Fruit fly (Drosophila melanogaster): ENCODE results near the gene Nle.

Nle gene

dm6 chr2L:523165-523835 lies 44.6 kb downstream of the Nle start:
- no peak for TF ChIP-seq Smox (GFP tag; optimal IDR thresholded peaks at IDR 0.05)
- TF ChIP-seq Lpt (GFP tag; optimal IDR thresholded peaks at IDR 0.05), result peak; percentile 5
- TF ChIP-seq fd85E (GFP tag; optimal IDR thresholded peaks at IDR 0.05), result no peak
- TF ChIP-seq CG7368 (GFP tag; optimal IDR thresholded peaks at IDR 0.05), result no peak
- TF ChIP-seq net (GFP tag; optimal IDR thresholded peaks at IDR 0.05), result peak; percentile 34
- no peak for TF ChIP-seq spab (GFP tag; optimal IDR thresholded peaks at IDR 0.05)
- peak; percentile 34 for TF ChIP-seq CG9139 (GFP tag; optimal IDR thresholded peaks at IDR 0.05)
- no peak for TF ChIP-seq Hr39 (GFP tag; optimal IDR thresholded peaks at IDR 0.05)
- peak; percentile 27 for TF ChIP-seq topi (GFP tag; optimal IDR thresholded peaks at IDR 0.05)
- no peak for TF ChIP-seq Hr4 (GFP tag; optimal IDR thresholded peaks at IDR 0.05)
- TF ChIP-seq lz (GFP tag; optimal IDR thresholded peaks at IDR 0.05), result peak; percentile 18
- TF ChIP-seq CG1621 (tag; optimal IDR thresholded peaks at IDR 0.05), result no peak
- no peak for TF ChIP-seq acj6 (GFP tag; optimal IDR thresholded peaks at IDR 0.05)
- TF ChIP-seq CG3032 (tag; optimal IDR thresholded peaks at IDR 0.05), result no peak
- peak; percentile 36 for TF ChIP-seq CG16779 (tag; optimal IDR thresholded peaks at IDR 0.05)
- TF ChIP-seq CG11294 (GFP tag; IDR thresholded peaks at IDR 0.05), result no peak
- TF ChIP-seq eg (GFP tag; IDR thresholded peaks at IDR 0.05), result peak; percentile 51; the same call in 1 of the 3 replicates
- TF ChIP-seq salr (GFP tag; optimal IDR thresholded peaks at IDR 0.05), result no peak
- peak; percentile 40 for TF ChIP-seq Sox14 (GFP tag; optimal IDR thresholded peaks at IDR 0.05)
- no peak for TF ChIP-seq CG6792 (GFP tag; optimal IDR thresholded peaks at IDR 0.05)
- peak; percentile 39; the same call in 2 of the 3 replicates for TF ChIP-seq CG8119 (GFP tag; IDR thresholded peaks at IDR 0.05)
- no peak for TF ChIP-seq CG10631 (GFP tag; optimal IDR thresholded peaks at IDR 0.05)
- no peak for TF ChIP-seq CG8632 (GFP tag; optimal IDR thresholded peaks at IDR 0.05)
- TF ChIP-seq fd59A (GFP tag; optimal IDR thresholded peaks at IDR 0.05), result no peak
- TF ChIP-seq Ets96B (tag; optimal IDR thresholded peaks at IDR 0.05), result no peak
- peak; percentile 31 for TF ChIP-seq CG6163 (GFP tag; IDR thresholded peaks at IDR 0.05)
- peak; percentile 1 for TF ChIP-seq vri (GFP tag; optimal IDR thresholded peaks at IDR 0.05)
- no peak for TF ChIP-seq Hr38 (GFP tag; optimal IDR thresholded peaks at IDR 0.05)
- no peak for TF ChIP-seq dac (GFP tag; optimal IDR thresholded peaks at IDR 0.05)
- no peak for TF ChIP-seq CG4318 (GFP tag; optimal IDR thresholded peaks at IDR 0.05)
- peak; percentile 81 for TF ChIP-seq svp (GFP tag)
- no peak for TF ChIP-seq CG8319 (GFP tag; optimal IDR thresholded peaks at IDR 0.05)
- TF ChIP-seq CG32006 (GFP tag; optimal IDR thresholded peaks at IDR 0.05), result no peak
- TF ChIP-seq CG11762 (GFP tag; optimal IDR thresholded peaks at IDR 0.05; ENCODE audit: insufficient read depth), result no peak
- TF ChIP-seq CG10669 (GFP tag; optimal IDR thresholded peaks at IDR 0.05), result peak; percentile 14
- no peak for TF ChIP-seq Eip93F (GFP tag; optimal IDR thresholded peaks at IDR 0.05)
- no peak for TF ChIP-seq Ets21C (GFP tag; optimal IDR thresholded peaks at IDR 0.05)
- peak; percentile 12 for TF ChIP-seq Met (GFP tag; optimal IDR thresholded peaks at IDR 0.05)
- peak; percentile 8 for TF ChIP-seq achi (GFP tag; optimal IDR thresholded peaks at IDR 0.05)
- no peak for TF ChIP-seq CG6808 (GFP tag; optimal IDR thresholded peaks at IDR 0.05)
- peak; percentile 22 for TF ChIP-seq CG6276 (GFP tag; optimal IDR thresholded peaks at IDR 0.05)
- peak; percentile 21 for TF ChIP-seq CG3919 (GFP tag; optimal IDR thresholded peaks at IDR 0.05)
- TF ChIP-seq CG34406 (GFP tag; optimal IDR thresholded peaks at IDR 0.05), result peak; percentile 19
- no peak for TF ChIP-seq Sox15 (GFP tag; optimal IDR thresholded peaks at IDR 0.05)
- TF ChIP-seq dsx (GFP tag; optimal IDR thresholded peaks at IDR 0.05; ENCODE audit: poor library complexity, severe bottlenecking), result no peak
- TF ChIP-seq ss (GFP tag; optimal IDR thresholded peaks at IDR 0.05), result peak; percentile 21 to 51
- TF ChIP-seq OdsH (GFP tag; optimal IDR thresholded peaks at IDR 0.05), result no peak
- peak; percentile 55 for TF ChIP-seq Eip78C (GFP tag)
- TF ChIP-seq cyc (GFP tag; optimal IDR thresholded peaks at IDR 0.05), result no peak
- peak; percentile 83 for TF ChIP-seq CG6854 (GFP tag; optimal IDR thresholded peaks at IDR 0.05)
- no peak for TF ChIP-seq CG11902 (GFP tag; optimal IDR thresholded peaks at IDR 0.05)
- no peak for TF ChIP-seq esn (GFP tag; optimal IDR thresholded peaks at IDR 0.05)

Measured in whole organism, prepupa.